Worm (Caenorhabditis elegans): Measurements from ENCODE around the gene flp-16.

- no peak for TF ChIP-seq ama-1 (optimal IDR thresholded peaks at IDR 0.05)
- no peak for TF ChIP-seq scrt-1 (GFP tag; IDR thresholded peaks at IDR 0.05)
Measured at ce11 chrII:13245076-13245475, 10.0 kb downstream of the flp-16 start, which contains the start of gene F15D4.5.

Data from whole organism, early embryonic.